Worm (Caenorhabditis elegans): Measurements from ENCODE around the gene npr-31.
A peak's percentile ranks its signal among the peaks of the same experiment; 100 is the strongest.

Gene npr-31

ce11 chrII:7168712-7169111 lies 24.3 kb downstream of the npr-31 start, which contains the start of gene col-36:
Gene col-36, minus strand, starts transcription at chrII:7168812.
- TF ChIP-seq alr-1 (tag; optimal IDR thresholded peaks at IDR 0.05), result no peak
- no peak for TF ChIP-seq nhr-12 (tag; optimal IDR thresholded peaks at IDR 0.05)

ce11 chrII:7171305-7171998 lies 27.0 kb downstream of the npr-31 start, which contains the start of gene dyf-13:
Gene dyf-13, minus strand, starts transcription at chrII:7171355.
- TF ChIP-seq nhr-23 (tag; optimal IDR thresholded peaks at IDR 0.05) (no peak), ceh-16 (tag; optimal IDR thresholded peaks at IDR 0.05) (no peak), lin-13 (GFP tag; optimal IDR thresholded peaks at IDR 0.05) (no peak), mdl-1 (tag; optimal IDR thresholded peaks at IDR 0.05) (no peak), blmp-1 (tag; optimal IDR thresholded peaks at IDR 0.05; ENCODE audit: insufficient read depth) (no peak), nhr-10 (tag; optimal IDR thresholded peaks at IDR 0.05) (no peak), sma-9 (GFP tag; optimal IDR thresholded peaks at IDR 0.05) (no peak), sma-9 (tag; optimal IDR thresholded peaks at IDR 0.05) (no peak), aly-2 (tag; optimal IDR thresholded peaks at IDR 0.05) (no peak), alr-1 (tag; optimal IDR thresholded peaks at IDR 0.05) (no peak), ztf-11 (tag; optimal IDR thresholded peaks at IDR 0.05) (no peak), lin-39 (tag; optimal IDR thresholded peaks at IDR 0.05) (no peak), ceh-82 (tag; optimal IDR thresholded peaks at IDR 0.05) (no peak)

ce11 chrII:7174843-7175242 lies 30.4 kb downstream of the npr-31 start, which contains the start of gene glc-4:
Gene glc-4, minus strand, starts transcription at chrII:7174943.
- no peak for TF ChIP-seq crh-2 (tag; optimal IDR thresholded peaks at IDR 0.05)
- no peak for TF ChIP-seq nhr-23 (tag; optimal IDR thresholded peaks at IDR 0.05)
- TF ChIP-seq lin-39 (tag; optimal IDR thresholded peaks at IDR 0.05), result no peak
- no peak for TF ChIP-seq egl-27 (tag; optimal IDR thresholded peaks at IDR 0.05)
- TF ChIP-seq sem-4 (tag; optimal IDR thresholded peaks at IDR 0.05), result no peak
- TF ChIP-seq alr-1 (tag; optimal IDR thresholded peaks at IDR 0.05), result no peak
- TF ChIP-seq R02D3.7 (tag; optimal IDR thresholded peaks at IDR 0.05), result no peak
- no peak for TF ChIP-seq nhr-21 (tag; optimal IDR thresholded peaks at IDR 0.05)

- peak; percentile 0 for TF ChIP-seq C34F6.9 (tag; optimal IDR thresholded peaks at IDR 0.05)
- TF ChIP-seq peb-1 (tag; optimal IDR thresholded peaks at IDR 0.05), result no peak
Measured at ce11 chrII:7176108-7176507, 31.7 kb downstream of the npr-31 start.

ce11 chrII:7182630-7183029 lies 38.2 kb downstream of the npr-31 start:
- TF ChIP-seq C34F6.9 (tag; optimal IDR thresholded peaks at IDR 0.05) (peak; percentile 64), nhr-25 (tag; optimal IDR thresholded peaks at IDR 0.05) (no peak), nhr-23 (tag; optimal IDR thresholded peaks at IDR 0.05) (no peak), sem-4 (tag; optimal IDR thresholded peaks at IDR 0.05) (no peak), nhr-237 (tag; optimal IDR thresholded peaks at IDR 0.05) (no peak), nhr-11 (tag; optimal IDR thresholded peaks at IDR 0.05) (no peak), blmp-1 (tag; optimal IDR thresholded peaks at IDR 0.05; ENCODE audit: insufficient read depth) (no peak), ceh-16 (tag; optimal IDR thresholded peaks at IDR 0.05) (no peak), crh-2 (tag; optimal IDR thresholded peaks at IDR 0.05) (peak; percentile 31), egl-27 (tag; optimal IDR thresholded peaks at IDR 0.05) (no peak), ztf-11 (tag; optimal IDR thresholded peaks at IDR 0.05) (no peak), nhr-129 (tag; optimal IDR thresholded peaks at IDR 0.05) (peak; percentile 12), nhr-21 (tag; optimal IDR thresholded peaks at IDR 0.05) (no peak), lin-13 (GFP tag; optimal IDR thresholded peaks at IDR 0.05) (no peak), mdl-1 (tag; optimal IDR thresholded peaks at IDR 0.05) (no peak), ama-1 (optimal IDR thresholded peaks at IDR 0.05) (no peak), dmd-4 (tag; optimal IDR thresholded peaks at IDR 0.05) (no peak), lin-11 (tag; optimal IDR thresholded peaks at IDR 0.05) (peak; percentile 31), unc-55 (GFP tag; optimal IDR thresholded peaks at IDR 0.05) (peak; percentile 50), ztf-1 (GFP tag; conservative IDR thresholded peaks at IDR 0.05) (no peak), nhr-10 (tag; optimal IDR thresholded peaks at IDR 0.05) (no peak), unc-39 (tag; optimal IDR thresholded peaks at IDR 0.05) (no peak), lin-39 (tag; optimal IDR thresholded peaks at IDR 0.05) (no peak), elt-3 (tag; optimal IDR thresholded peaks at IDR 0.05) (no peak), ZK546.5 (tag; optimal IDR thresholded peaks at IDR 0.05) (no peak), ztf-4 (tag; optimal IDR thresholded peaks at IDR 0.05) (no peak), sma-3 (GFP tag; optimal IDR thresholded peaks at IDR 0.05) (no peak), R02D3.7 (tag; optimal IDR thresholded peaks at IDR 0.05) (no peak), nhr-77 (tag; optimal IDR thresholded peaks at IDR 0.05) (no peak), ceh-82 (tag; optimal IDR thresholded peaks at IDR 0.05) (no peak), nhr-12 (tag; optimal IDR thresholded peaks at IDR 0.05) (no peak), nhr-6 (tag; optimal IDR thresholded peaks at IDR 0.05) (no peak), mab-5 (tag; optimal IDR thresholded peaks at IDR 0.05) (no peak), elt-1 (tag; optimal IDR thresholded peaks at IDR 0.05) (no peak), snpc-4 (tag; optimal IDR thresholded peaks at IDR 0.05) (no peak), mbf-1 (tag; optimal IDR thresholded peaks at IDR 0.05) (no peak), gmeb-1 (tag; optimal IDR thresholded peaks at IDR 0.05) (no peak), F13H6.1 (tag; optimal IDR thresholded peaks at IDR 0.05) (peak; percentile 18), unc-62 (GFP tag; optimal IDR thresholded peaks at IDR 0.05) (no peak)
